Fruit fly (Drosophila melanogaster) whole organism, embryonic: Measurements from ENCODE around the gene Cep290.

Experiments used
- CG11456 ChIP-seq: fragments of 200-800 bp; sonication (Bioruptor generic); IDR thresholded peaks from 3 replicates; pipeline ENCODE4 v1.3.6; 2022; ENCODE audit warnings: missing biosample characterization, missing genetic modification characterization
- CG15479 ChIP-seq: fragments of 200-800 bp; sonication (Bioruptor generic); optimal IDR thresholded peaks from 3 replicates; lab custom pipeline; 2019; ENCODE audit warnings: missing biosample characterization, mild to moderate bottlenecking, missing genetic modification characterization, moderate library complexity
- CG1603 ChIP-seq: fragments of 200-800 bp; sonication (Bioruptor generic); optimal IDR thresholded peaks from 2 replicates; lab custom pipeline; 2019; ENCODE audit warnings: missing biosample characterization, mild to moderate bottlenecking, missing genetic modification characterization, moderate library complexity
- Meics ChIP-seq: fragments of 200-800 bp; sonication (Bioruptor generic); optimal IDR thresholded peaks from 2 replicates; lab custom pipeline; 2017; ENCODE audit warnings: missing biosample characterization, mild to moderate bottlenecking, missing genetic modification characterization
- amos ChIP-seq: fragments of 200-800 bp; sonication (Bioruptor generic); IDR thresholded peaks from 2 replicates; pipeline ENCODE4 v1.3.6; 2022; ENCODE audit warnings: missing biosample characterization, missing genetic modification characterization; ENCODE audit not compliant: partially characterized antibody
- chinmo ChIP-seq: fragments of 200-800 bp; sonication (Bioruptor generic); IDR thresholded peaks from 4 replicates; pipeline ENCODE4 v1.3.6; 2022; ENCODE audit warnings: missing biosample characterization, missing genetic modification characterization; ENCODE audit not compliant: partially characterized antibody
- hth ChIP-seq: fragments of >200 bp; optimal IDR thresholded peaks from 2 replicates; lab custom pipeline; 2017; ENCODE audit warnings: inconsistent platforms

DNA sequence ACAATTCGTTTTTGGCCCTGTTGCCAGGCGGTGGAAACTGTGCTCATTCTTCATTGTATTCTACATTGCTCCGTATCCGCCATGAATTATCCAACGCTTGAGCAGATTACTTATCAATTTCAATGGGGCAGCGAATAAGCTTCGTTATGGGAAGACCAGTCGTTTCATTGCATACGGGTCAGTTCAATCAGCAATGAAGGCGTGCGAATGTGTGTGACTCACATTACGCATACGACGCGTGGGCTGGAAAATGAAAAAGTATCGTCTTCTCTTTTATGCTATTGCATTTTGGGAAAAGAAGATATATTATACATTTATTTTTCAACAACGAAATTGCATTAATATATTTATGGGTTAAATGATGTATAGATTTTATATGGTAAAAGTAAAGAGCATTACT, 41.3 kb downstream of the Cep290 start:
- TF ChIP-seq Meics = no peak
- TF ChIP-seq CG11456 (GFP tag; lab: Robert Waterston, UW) = no peak
- no peak for TF ChIP-seq amos (GFP tag; lab: Robert Waterston, UW)
- no peak for TF ChIP-seq CG15479
- no peak for TF ChIP-seq CG1603 (tag; lab: Kevin White, UChicago)
- TF ChIP-seq chinmo = no peak
- no peak for TF ChIP-seq hth
